Worm (Caenorhabditis elegans) whole organism, L4 larva: ENCODE data around the gene F48B9.3.

Source experiments
- F26F4.8 ChIP-seq: fragments of 200-800 bp; sonication (Bioruptor generic); conservative IDR thresholded peaks from 2 replicates; pipeline ENCODE4 v1.3.6; 2022; ENCODE audit warnings: missing genetic modification characterization, missing compliant biosample characterization
- F49E8.2 ChIP-seq: sonication (generic microtip); optimal IDR thresholded peaks from 2 replicates; lab custom pipeline; 2016; ENCODE audit warnings: missing compliant biosample characterization, mild to moderate bottlenecking, missing genetic modification characterization, borderline replicate concordance
- T26A8.4 ChIP-seq: fragments of 200-800 bp; sonication (Bioruptor generic); IDR thresholded peaks from 2 replicates; pipeline ENCODE4 v1.3.6; 2022; ENCODE audit warnings: missing genetic modification characterization, missing compliant biosample characterization
- Y105C5A.15 ChIP-seq: fragments of 200-800 bp; sonication (Bioruptor generic); IDR thresholded peaks from 2 replicates; pipeline ENCODE4 v1.3.6; 2022; ENCODE audit warnings: missing genetic modification characterization, missing compliant biosample characterization
- Y75B8A.6 ChIP-seq: fragments of 200-800 bp; sonication (Bioruptor generic); IDR thresholded peaks from 2 replicates; pipeline ENCODE4 v1.3.6; 2022; ENCODE audit warnings: missing genetic modification reagents, missing genetic modification characterization, missing compliant biosample characterization
- aha-1 ChIP-seq: fragments of 150-350 bp; peaks from one replicate; lab custom pipeline; 2014; ENCODE audit warnings: missing biosample characterization, missing genetic modification characterization
- attf-4 ChIP-seq: sonication (generic microtip); optimal IDR thresholded peaks from 3 replicates; lab custom pipeline; 2017; ENCODE audit warnings: missing biosample characterization, missing genetic modification characterization
- ceh-82 ChIP-seq: sonication (generic microtip); optimal IDR thresholded peaks from 2 replicates; lab custom pipeline; 2017; ENCODE audit warnings: missing biosample characterization, missing genetic modification characterization
- daf-16 ChIP-seq, 3 experiments: sonication (generic microtip); optimal IDR thresholded peaks; 2 replicates each; lab custom pipeline; 2016 to 2017; ENCODE audit warnings: missing genetic modification characterization in 3 of 3, missing genetic modification reagents in 3 of 3, mild to moderate bottlenecking in 2 of 3, missing compliant biosample characterization in 2 of 3, missing biosample characterization in 1 of 3, moderate library complexity in 1 of 3
- dmd-6 ChIP-seq: fragments of 200-800 bp; sonication (Bioruptor generic); IDR thresholded peaks from 2 replicates; pipeline ENCODE4 v1.3.6; 2022; ENCODE audit warnings: missing genetic modification reagents, missing genetic modification characterization, missing compliant biosample characterization
- dmd-9 ChIP-seq: fragments of 200-800 bp; sonication (Bioruptor generic); IDR thresholded peaks from 2 replicates; pipeline ENCODE4 v1.3.6; 2022; ENCODE audit warnings: missing genetic modification reagents, missing genetic modification characterization, missing compliant biosample characterization
- duxl-1 ChIP-seq: sonication (generic microtip); optimal IDR thresholded peaks from 2 replicates; lab custom pipeline; 2016; ENCODE audit warnings: mild to moderate bottlenecking, missing genetic modification characterization, moderate library complexity, missing compliant biosample characterization; ENCODE audit not compliant: poor library complexity
- fkh-10 ChIP-seq: fragments of 150-350 bp; optimal IDR thresholded peaks from 2 replicates; lab custom pipeline; 2014; ENCODE audit warnings: missing biosample characterization, missing genetic modification reagents, missing genetic modification characterization
- hlh-30 ChIP-seq: sonication (generic microtip); optimal IDR thresholded peaks from 2 replicates; lab custom pipeline; 2017; ENCODE audit warnings: antibody characterized with exemption, mild to moderate bottlenecking, missing genetic modification characterization, missing compliant biosample characterization; ENCODE audit not compliant: insufficient read depth
- hmg-1.1 ChIP-seq: fragments of 200-800 bp; sonication (Bioruptor generic); IDR thresholded peaks from 2 replicates; pipeline ENCODE4 v1.3.6; 2022; ENCODE audit warnings: missing genetic modification reagents, missing genetic modification characterization, missing compliant biosample characterization
- lin-1 ChIP-seq: fragments of 200-800 bp; sonication (Bioruptor generic); IDR thresholded peaks from 2 replicates; pipeline ENCODE4 v1.3.6; 2022; ENCODE audit warnings: missing genetic modification reagents, missing genetic modification characterization, missing compliant biosample characterization
- lin-15B ChIP-seq: fragments of 150-350 bp; sonication (generic microtip); optimal IDR thresholded peaks from 3 replicates; lab custom pipeline; 2014; ENCODE audit warnings: missing biosample characterization, missing genetic modification characterization
- lsy-2 ChIP-seq, 2 experiments: fragments of 150-350 bp in 1 of 2; sonication (generic microtip) in 1 of 2; optimal IDR thresholded peaks; 2 replicates each; lab custom pipeline; 2014 to 2017; ENCODE audit warnings: missing biosample characterization in 2 of 2, missing genetic modification characterization in 2 of 2
- madf-5 ChIP-seq, 2 experiments: fragments of 200-800 bp; sonication (Bioruptor generic); IDR thresholded peaks; 2 replicates each; pipeline ENCODE4 v1.3.6; 2022; ENCODE audit warnings: missing compliant biosample characterization in 2 of 2, missing genetic modification characterization in 2 of 2
- mdl-1 ChIP-seq, 2 experiments: fragments of 150-350 bp in 1 of 2; sonication (generic microtip) in 1 of 2; optimal IDR thresholded peaks; 2 replicates each; lab custom pipeline; 2014 to 2017; ENCODE audit warnings: missing biosample characterization in 2 of 2, missing genetic modification characterization in 2 of 2
- mdt-29 ChIP-seq: fragments of 200-800 bp; sonication (Bioruptor generic); IDR thresholded peaks from 2 replicates; pipeline ENCODE4 v1.3.6; 2022; ENCODE audit warnings: missing genetic modification reagents, missing genetic modification characterization, missing compliant biosample characterization
- mep-1 ChIP-seq: fragments of 150-350 bp; sonication (generic microtip); optimal IDR thresholded peaks from 3 replicates; lab custom pipeline; 2014; ENCODE audit warnings: missing biosample characterization, missing genetic modification characterization
- mes-2 ChIP-seq: sonication (generic microtip); optimal IDR thresholded peaks from 2 replicates; lab custom pipeline; 2016; ENCODE audit warnings: missing genotype, mild to moderate bottlenecking, missing genetic modification characterization, missing compliant biosample characterization; ENCODE audit not compliant: poor library complexity, severe bottlenecking
- nhr-102 ChIP-seq: sonication (generic microtip); optimal IDR thresholded peaks from 2 replicates; lab custom pipeline; 2016; ENCODE audit warnings: mild to moderate bottlenecking, missing genetic modification characterization, moderate library complexity, missing compliant biosample characterization
- nhr-111 ChIP-seq: fragments of 200-800 bp; sonication (Bioruptor generic); optimal IDR thresholded peaks from 2 replicates; lab custom pipeline; 2018; ENCODE audit warnings: mild to moderate bottlenecking, missing genetic modification characterization, missing compliant biosample characterization
- nhr-28 ChIP-seq: fragments of 150-350 bp; optimal IDR thresholded peaks from 2 replicates; lab custom pipeline; 2014; ENCODE audit warnings: missing biosample characterization, missing genetic modification characterization
- nhr-41 ChIP-seq: fragments of 200-800 bp; sonication (Bioruptor generic); IDR thresholded peaks from 2 replicates; pipeline ENCODE4 v1.3.6; 2022; ENCODE audit warnings: missing genetic modification reagents, missing genetic modification characterization, missing compliant biosample characterization
- nhr-42 ChIP-seq: fragments of 200-800 bp; sonication (Bioruptor generic); IDR thresholded peaks from 2 replicates; pipeline ENCODE4 v1.3.6; 2022; ENCODE audit warnings: missing genetic modification characterization, missing compliant biosample characterization
- nhr-48 ChIP-seq: sonication (generic microtip); optimal IDR thresholded peaks from 2 replicates; lab custom pipeline; 2016; ENCODE audit warnings: mild to moderate bottlenecking, missing genetic modification characterization, missing compliant biosample characterization
- pha-4 ChIP-seq, 2 experiments: fragments of 150-350 bp in 1 of 2; fragments of 200-800 bp in 1 of 2; sonication (Bioruptor generic) in 1 of 2; IDR thresholded peaks in 1 of 2; optimal IDR thresholded peaks in 1 of 2; 2 replicates each; pipeline versions ENCODE4 v1.3.6 to Lab custom; 2014 to 2022; ENCODE audit warnings: missing genetic modification characterization in 2 of 2, missing genetic modification reagents in 2 of 2, missing biosample characterization in 1 of 2, missing compliant biosample characterization in 1 of 2
- sdz-12 ChIP-seq: fragments of 200-800 bp; sonication (Bioruptor generic); optimal IDR thresholded peaks from 2 replicates; lab custom pipeline; 2018; ENCODE audit warnings: mild to moderate bottlenecking, missing genetic modification characterization, missing compliant biosample characterization
- set-16 ChIP-seq: fragments of 200-800 bp; sonication (Bioruptor generic); IDR thresholded peaks from 2 replicates; pipeline ENCODE4 v1.3.6; 2022; ENCODE audit warnings: missing genetic modification reagents, missing genetic modification characterization, missing compliant biosample characterization
- spr-1 ChIP-seq: sonication (generic microtip); optimal IDR thresholded peaks from 2 replicates; lab custom pipeline; 2016; ENCODE audit warnings: mild to moderate bottlenecking, missing genetic modification characterization, missing compliant biosample characterization
- tra-1 ChIP-seq: fragments of 200-800 bp; sonication (Bioruptor generic); IDR thresholded peaks from 2 replicates; pipeline ENCODE4 v1.3.6; 2022; ENCODE audit warnings: missing genetic modification reagents, missing genetic modification characterization, missing compliant biosample characterization
- unc-62 ChIP-seq, 3 experiments: fragments of 150-350 bp in 1 of 3; sonication (generic microtip); optimal IDR thresholded peaks in 2 of 3; peaks in 1 of 3; 1 replicate in 1 of 3; 2 replicates in 2 of 3; lab custom pipeline; 2014 to 2017; ENCODE audit warnings: missing biosample characterization in 3 of 3, missing genetic modification characterization in 3 of 3, missing genetic modification reagents in 3 of 3, missing genotype in 1 of 3
- ztf-11 ChIP-seq: fragments of 150-350 bp; optimal IDR thresholded peaks from 2 replicates; lab custom pipeline; 2014; ENCODE audit warnings: missing biosample characterization, missing genetic modification characterization

Gene F48B9.3

DNA sequence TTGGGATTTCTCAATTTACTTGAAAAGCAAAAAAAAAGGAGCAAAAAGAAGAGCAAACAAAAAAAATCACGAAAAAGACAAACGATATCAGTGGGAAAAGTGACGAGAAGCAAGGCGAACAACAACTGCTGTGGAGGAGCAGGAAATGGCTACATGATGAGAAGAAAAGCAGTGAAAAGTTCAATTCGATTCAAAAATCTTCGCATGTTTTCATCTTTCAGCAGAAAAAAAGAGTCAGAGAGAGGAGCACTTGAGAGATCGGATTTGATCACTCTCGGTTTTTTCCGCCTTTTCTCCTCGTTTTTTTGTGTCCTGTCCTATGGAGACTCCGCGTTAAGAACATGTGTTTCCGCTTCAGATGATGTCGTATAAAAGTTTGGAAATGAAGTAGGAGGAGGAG lies 25.9 kb upstream of the F48B9.3 start (continued):
- no peak for TF ChIP-seq tra-1
- TF ChIP-seq mdl-1 (tag; optimal IDR thresholded peaks at IDR 0.05; lab: Kevin White, UChicago), result peak in 1 of 2 experiments; percentile 15
- TF ChIP-seq pha-4 (GFP tag; IDR thresholded peaks at IDR 0.05; lab: Robert Waterston, UW), result no peak
- TF ChIP-seq pha-4 (tag; optimal IDR thresholded peaks at IDR 0.05; lab: Kevin White, UChicago), result no peak
- no peak for TF ChIP-seq dmd-9
- TF ChIP-seq unc-62 (GFP tag; optimal IDR thresholded peaks at IDR 0.05 in 1 of 2; lab: Kevin White, UChicago), result peak in 1 of 2 experiments; percentile 39
- no peak for TF ChIP-seq unc-62 (tag; optimal IDR thresholded peaks at IDR 0.05; lab: Kevin White, UChicago)

DNA sequence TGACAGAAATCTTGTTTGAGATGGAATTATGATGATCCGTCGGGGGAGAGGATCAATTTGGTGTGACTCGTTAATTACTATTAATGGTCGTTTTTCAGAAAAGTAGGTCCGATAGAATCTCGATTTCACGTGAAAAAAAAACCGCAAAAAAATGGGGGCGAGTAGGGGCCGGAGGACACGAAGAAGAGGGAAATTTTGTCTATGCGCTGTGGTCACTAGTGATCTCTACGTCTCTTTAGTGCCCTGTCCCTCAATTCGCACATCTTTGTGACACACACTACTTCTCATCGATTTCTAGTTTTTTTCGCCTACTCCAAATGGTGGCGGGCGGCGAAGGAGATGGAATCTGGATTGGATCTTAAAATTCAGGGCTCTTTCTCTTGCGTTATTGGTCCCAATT lies 24.2 kb upstream of the F48B9.3 start:
- TF ChIP-seq lin-15B (tag; lab: Kevin White, UChicago) (no peak), ztf-11 (no peak), nhr-42 (GFP tag; lab: Robert Waterston, UW) (no peak), aha-1 (tag; lab: Kevin White, UChicago) (peak; percentile 92), F49E8.2 (tag; lab: Kevin White, UChicago) (no peak), hmg-1.1 (peak; percentile 41; the same call in 1 of the 2 replicates), mep-1 (tag; lab: Kevin White, UChicago) (peak; percentile 27), hlh-30 (no peak), mdl-1 (tag; optimal IDR thresholded peaks at IDR 0.05; lab: Kevin White, UChicago) (peak in 1 of 2 experiments; percentile 39)
- TF ChIP-seq, all 104 proteins: peak for 4

DNA sequence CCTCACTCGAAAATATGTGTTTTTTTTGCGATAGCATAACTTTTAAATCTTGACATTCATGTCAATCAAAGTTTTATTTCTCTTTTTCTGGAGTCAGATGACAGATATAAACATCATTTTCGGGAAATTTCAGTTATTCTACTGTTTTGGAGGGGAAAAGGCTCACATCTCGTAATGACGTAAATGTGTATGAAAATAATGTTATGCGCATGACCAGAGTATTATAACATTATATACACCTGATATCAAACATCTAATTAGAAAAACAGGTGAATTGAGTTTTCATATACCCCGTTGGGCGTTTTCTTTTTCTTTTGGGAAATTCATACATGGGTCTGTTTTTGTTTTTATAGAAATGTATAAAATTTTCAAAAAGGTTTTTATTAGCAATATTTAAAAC lies 20.6 kb upstream of the F48B9.3 start:
- TF ChIP-seq mdt-29 (GFP tag; lab: Robert Waterston, UW) (no peak), spr-1 (tag; lab: Kevin White, UChicago) (no peak), duxl-1 (tag; lab: Kevin White, UChicago) (peak; percentile 39), mep-1 (tag; lab: Kevin White, UChicago) (no peak), lsy-2 (tag; optimal IDR thresholded peaks at IDR 0.05; lab: Kevin White, UChicago) (peak in 1 of 2 experiments; percentile 23), sdz-12 (GFP tag; lab: Kevin White, UChicago) (no peak), F26F4.8 (GFP tag; lab: Robert Waterston, UW) (no peak), F49E8.2 (tag; lab: Kevin White, UChicago) (no peak), nhr-111 (GFP tag; lab: Kevin White, UChicago) (no peak), T26A8.4 (no peak), mes-2 (tag; lab: Kevin White, UChicago) (no peak), fkh-10 (GFP tag; lab: Kevin White, UChicago) (no peak)
- TF ChIP-seq, all 104 proteins: peak for 2

DNA sequence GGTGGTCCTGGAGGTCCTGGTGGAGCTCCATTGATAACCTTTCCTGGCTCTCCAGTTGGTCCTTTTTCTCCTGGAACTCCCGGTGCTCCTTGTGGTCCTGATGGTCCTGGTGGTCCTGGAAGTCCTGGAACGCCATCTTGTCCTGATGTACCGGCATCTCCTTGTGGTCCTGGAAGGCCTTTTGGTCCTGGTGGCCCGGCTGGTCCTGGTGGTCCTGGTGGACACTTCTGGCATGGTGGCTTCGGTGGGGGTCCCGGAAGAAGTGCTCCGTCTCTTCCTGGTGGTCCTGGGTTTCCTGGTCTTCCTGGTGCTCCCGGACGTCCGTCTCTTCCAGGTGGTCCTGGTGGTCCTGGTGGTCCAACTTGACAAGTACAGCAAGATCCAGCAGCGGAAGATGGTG lies 20.0 kb upstream of the F48B9.3 start:
- peak; percentile 94 for TF ChIP-seq set-16 (GFP tag; lab: Robert Waterston, UW)
- TF ChIP-seq dmd-9, result no peak

DNA sequence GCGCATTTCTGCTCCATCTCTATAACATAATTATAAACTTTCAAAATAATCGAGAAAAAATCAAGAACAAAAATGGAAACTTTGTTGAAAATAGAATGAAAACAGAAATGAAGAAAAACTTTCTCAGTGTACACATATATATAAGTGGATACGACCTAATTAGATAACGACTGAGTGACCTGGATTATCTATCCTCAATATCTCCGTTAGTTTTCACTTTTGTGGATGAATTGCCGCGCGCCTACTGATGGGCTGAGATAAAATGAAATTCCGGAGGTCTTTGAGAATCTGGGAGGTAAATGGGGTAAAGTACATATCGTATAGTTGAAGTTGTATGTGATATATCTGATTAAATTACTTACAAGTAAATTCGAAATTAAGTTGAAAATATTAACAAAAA lies 19.2 kb upstream of the F48B9.3 start, which contains the start of gene dpy-3:
Gene dpy-3 (minus strand): TSS at position 19 of the 400 bp plus-strand sequence.
- TF ChIP-seq fkh-10 (GFP tag; lab: Kevin White, UChicago), result no peak
- peak; percentile 11 for TF ChIP-seq nhr-28 (tag; lab: Kevin White, UChicago)
- TF ChIP-seq, all 104 proteins: peak for 1

DNA sequence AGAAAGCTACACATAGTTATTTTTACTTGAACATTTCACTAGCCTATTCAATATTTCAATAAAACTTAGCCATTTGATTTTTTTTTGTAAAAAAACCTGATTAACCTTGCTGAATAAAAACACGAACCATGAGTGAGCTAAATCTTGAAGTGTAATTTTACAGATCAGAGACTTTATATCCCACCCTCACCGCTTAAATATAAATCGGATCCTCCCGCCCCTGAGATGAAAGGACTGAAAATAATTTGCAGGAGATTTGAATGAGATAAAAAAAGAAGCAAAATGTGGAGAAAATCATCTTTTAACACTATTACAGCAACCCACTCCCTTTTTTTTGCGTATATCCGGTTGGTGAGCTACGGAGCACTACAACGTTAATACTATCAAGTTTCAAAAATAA lies 14.8 kb upstream of the F48B9.3 start, which contains the start of gene npax-2:
Gene npax-2 (minus strand): TSS at position 101 of the 400 bp plus-strand sequence.
- TF ChIP-seq duxl-1 (tag; lab: Kevin White, UChicago), result no peak
- no peak for TF ChIP-seq daf-16 (GFP tag; optimal IDR thresholded peaks at IDR 0.05; lab: Kevin White, UChicago)
- no peak for TF ChIP-seq daf-16 (tag; optimal IDR thresholded peaks at IDR 0.05; lab: Kevin White, UChicago)
- TF ChIP-seq attf-4 (tag; lab: Kevin White, UChicago), result no peak
- TF ChIP-seq nhr-48 (tag; lab: Kevin White, UChicago), result no peak
- no peak for TF ChIP-seq Y105C5A.15 (GFP tag; lab: Robert Waterston, UW)
- no peak for TF ChIP-seq Y75B8A.6 (GFP tag; lab: Robert Waterston, UW)
- TF ChIP-seq nhr-102 (tag; lab: Kevin White, UChicago), result no peak
- no peak for TF ChIP-seq ztf-11
- TF ChIP-seq dmd-6 (GFP tag; lab: Robert Waterston, UW), result no peak
- no peak for TF ChIP-seq nhr-41 (GFP tag; lab: Robert Waterston, UW)
- no peak for TF ChIP-seq lin-1 (GFP tag; lab: Robert Waterston, UW)
- TF ChIP-seq madf-5 (GFP tag; IDR thresholded peaks at IDR 0.05; lab: Robert Waterston, UW), result no peak
- no peak for TF ChIP-seq ceh-82 (tag; lab: Kevin White, UChicago)
